Fruit fly (Drosophila melanogaster): Measurements from ENCODE around the gene zfh1.
A peak's percentile ranks its signal among the peaks of the same experiment; 100 is the strongest.

Gene zfh1

dm6 chr3R:30789363-30789762 lies 23.6 kb downstream of the zfh1 start (continued):
- TF ChIP-seq her (GFP tag; optimal IDR thresholded peaks at IDR 0.05) (peak; percentile 16), sr (GFP tag; IDR thresholded peaks at IDR 0.05) (peak; percentile 54; the same call in 1 of the 3 replicates), CoRest (tag; optimal IDR thresholded peaks at IDR 0.05) (peak; percentile 5), Camta (GFP tag; optimal IDR thresholded peaks at IDR 0.05) (no peak), CG9437 (GFP tag; optimal IDR thresholded peaks at IDR 0.05) (no peak), TFAM (GFP tag; optimal IDR thresholded peaks at IDR 0.05) (no peak), pum (GFP tag; optimal IDR thresholded peaks at IDR 0.05) (no peak), Hr51 (GFP tag; optimal IDR thresholded peaks at IDR 0.05) (peak in 1 of 2 experiments; percentile 21), CG10366 (GFP tag; IDR thresholded peaks at IDR 0.05) (peak; percentile 63), CG13775 (GFP tag; optimal IDR thresholded peaks at IDR 0.05) (no peak), CG10209 (GFP tag; optimal IDR thresholded peaks at IDR 0.05) (no peak), CG3838 (GFP tag; optimal IDR thresholded peaks at IDR 0.05) (no peak), CG16779 (GFP tag; IDR thresholded peaks at IDR 0.05) (peak; percentile 88), CG10959 (GFP tag; IDR thresholded peaks at IDR 0.05) (no peak), row (GFP tag; IDR thresholded peaks at IDR 0.05) (peak; percentile 38; the same call in 1 of the 3 replicates), CG12236 (GFP tag; optimal IDR thresholded peaks at IDR 0.05) (no peak), Dip2 (GFP tag; IDR thresholded peaks at IDR 0.05) (peak; percentile 94), unpg (GFP tag; optimal IDR thresholded peaks at IDR 0.05) (peak; percentile 62), Pdp1 (GFP tag; optimal IDR thresholded peaks at IDR 0.05) (peak in 1 of 2 experiments; percentile 14), CG12659 (GFP tag; optimal IDR thresholded peaks at IDR 0.05) (no peak), salm (tag; optimal IDR thresholded peaks at IDR 0.05) (no peak), CG1233 (GFP tag; optimal IDR thresholded peaks at IDR 0.05) (no peak), CG6175 (GFP tag; IDR thresholded peaks at IDR 0.05) (peak; percentile 68; the same call in 1 of the 3 replicates), Abd-B (GFP tag; optimal IDR thresholded peaks at IDR 0.05) (no peak), CG12104 (GFP tag; optimal IDR thresholded peaks at IDR 0.05) (no peak), CG43689 (GFP tag; IDR thresholded peaks at IDR 0.05) (no peak), cas (GFP tag; IDR thresholded peaks at IDR 0.05) (peak; percentile 76; the same call in 1 of the 2 replicates), Rx (GFP tag; IDR thresholded peaks at IDR 0.05) (peak; percentile 31; the same call in 1 of the 2 replicates), chn (GFP tag; optimal IDR thresholded peaks at IDR 0.05) (no peak), CG7786 (GFP tag; optimal IDR thresholded peaks at IDR 0.05) (no peak), CG3726 (GFP tag; IDR thresholded peaks at IDR 0.05) (peak; percentile 71; the same call in 1 of the 3 replicates), CG2129 (GFP tag; IDR thresholded peaks at IDR 0.05; ENCODE audit: partially characterized antibody) (no peak), fd96Cb (tag; optimal IDR thresholded peaks at IDR 0.05) (no peak), H2.0 (GFP tag; IDR thresholded peaks at IDR 0.05) (peak; percentile 41; the same call in 1 of the 2 replicates), tll (GFP tag; optimal IDR thresholded peaks at IDR 0.05) (no peak), CG1603 (tag; optimal IDR thresholded peaks at IDR 0.05) (peak; percentile 30), HmgZ (tag; optimal IDR thresholded peaks at IDR 0.05) (no peak), dmrt99B (tag; optimal IDR thresholded peaks at IDR 0.05) (peak; percentile 61), D19A (tag; optimal IDR thresholded peaks at IDR 0.05) (no peak), Opbp (GFP tag; IDR thresholded peaks at IDR 0.05; ENCODE audit: partially characterized antibody) (peak; percentile 77), CG4328 (GFP tag; optimal IDR thresholded peaks at IDR 0.05) (no peak), croc (GFP tag; conservative IDR thresholded peaks at IDR 0.05) (peak; percentile 39; the same call in 2 of the 3 replicates), nau (GFP tag; optimal IDR thresholded peaks at IDR 0.05) (no peak), CG6654 (GFP tag; optimal IDR thresholded peaks at IDR 0.05) (no peak), maf-S (GFP tag; optimal IDR thresholded peaks at IDR 0.05) (peak; percentile 25), hb (GFP tag; IDR thresholded peaks at IDR 0.05; ENCODE audit: partially characterized antibody) (0 out of 3 replicates have a peak, but pooled peaks have one; percentile 8), YL-1 (GFP tag; optimal IDR thresholded peaks at IDR 0.05) (no peak), CG12744 (GFP tag; optimal IDR thresholded peaks at IDR 0.05) (no peak), CG34224 (GFP tag; IDR thresholded peaks at IDR 0.05; ENCODE audit: partially characterized antibody) (peak; percentile 83), Sox100B (GFP tag; optimal IDR thresholded peaks at IDR 0.05) (no peak)
